Worm (Caenorhabditis elegans): ENCODE data around the gene tmc-1.

The tmc-1 gene

ce11 chrX:1120326-1120725 lies 41.7 kb upstream of the tmc-1 start (continued):
- TF ChIP-seq sdz-12 (GFP tag; optimal IDR thresholded peaks at IDR 0.05) = no peak
- no peak for TF ChIP-seq egl-43 (GFP tag; IDR thresholded peaks at IDR 0.05)
- TF ChIP-seq set-16 (GFP tag; IDR thresholded peaks at IDR 0.05) = peak; percentile 37; the same call in 1 of the 2 replicates
- no peak for TF ChIP-seq daf-12 (tag; optimal IDR thresholded peaks at IDR 0.05)
- no peak for TF ChIP-seq dve-1 (tag; optimal IDR thresholded peaks at IDR 0.05; ENCODE audit: insufficient read depth)
- TF ChIP-seq ceh-44 (GFP tag; IDR thresholded peaks at IDR 0.05) = no peak
- no peak for TF ChIP-seq lin-13 (GFP tag; optimal IDR thresholded peaks at IDR 0.05)
- no peak for TF ChIP-seq F10B5.3 (tag; optimal IDR thresholded peaks at IDR 0.05)
- TF ChIP-seq F37D6.2 (tag; optimal IDR thresholded peaks at IDR 0.05) = no peak
- TF ChIP-seq T20F7.1 (GFP tag; optimal IDR thresholded peaks at IDR 0.05) = no peak
- no peak for TF ChIP-seq D1046.2 (GFP tag; IDR thresholded peaks at IDR 0.05)
- no peak for TF ChIP-seq jun-1 (tag; optimal IDR thresholded peaks at IDR 0.05)
- peak in 1 of 2 experiments; percentile 61 for TF ChIP-seq unc-62 (GFP tag; optimal IDR thresholded peaks at IDR 0.05 in 1 of 2)
- TF ChIP-seq unc-62 (tag; optimal IDR thresholded peaks at IDR 0.05) = no peak
- TF ChIP-seq ama-1 (optimal IDR thresholded peaks at IDR 0.05) = no peak
- no peak for TF ChIP-seq mxl-3 (GFP tag; optimal IDR thresholded peaks at IDR 0.05)
- no peak for TF ChIP-seq zfp-3 (GFP tag; conservative IDR thresholded peaks at IDR 0.05)
- no peak for TF ChIP-seq fkh-10 (GFP tag; optimal IDR thresholded peaks at IDR 0.05)
- no peak for TF ChIP-seq duxl-1 (tag; optimal IDR thresholded peaks at IDR 0.05; ENCODE audit: poor library complexity)
- peak in 1 of 2 experiments; percentile 35 for TF ChIP-seq lsy-2 (tag; optimal IDR thresholded peaks at IDR 0.05)
- peak; percentile 16 for TF ChIP-seq ces-1 (GFP tag; optimal IDR thresholded peaks at IDR 0.05)
- TF ChIP-seq mes-2 (tag; optimal IDR thresholded peaks at IDR 0.05; ENCODE audit: poor library complexity, severe bottlenecking) = peak; percentile 12
- TF ChIP-seq snpc-1.2 (GFP tag; IDR thresholded peaks at IDR 0.05) = no peak
- TF ChIP-seq hlh-11 (tag; optimal IDR thresholded peaks at IDR 0.05) = no peak
- TF ChIP-seq nhr-48 (tag; optimal IDR thresholded peaks at IDR 0.05) = no peak
- no peak for TF ChIP-seq lin-1 (GFP tag; IDR thresholded peaks at IDR 0.05)

DNA sequence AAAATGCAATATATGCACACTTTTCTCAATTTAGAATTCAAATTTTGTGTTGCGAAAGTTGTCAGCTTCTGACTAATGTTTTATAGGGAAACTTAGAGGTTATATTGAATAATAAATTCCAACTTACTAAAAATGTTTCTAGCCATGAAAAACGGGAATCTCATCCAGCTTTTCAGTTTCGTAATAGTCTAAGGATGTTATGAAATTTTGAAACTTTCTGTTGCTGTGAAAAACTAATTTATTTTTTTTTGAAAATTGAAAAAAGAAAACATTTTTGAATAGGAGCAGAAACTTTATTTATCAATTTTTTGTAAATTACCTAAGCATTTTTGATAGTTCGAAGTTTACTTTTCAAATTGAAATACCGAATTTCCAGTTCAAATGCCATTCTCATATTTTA lies 40.4 kb upstream of the tmc-1 start:
- TF ChIP-seq egl-27 (tag; optimal IDR thresholded peaks at IDR 0.05) (no peak), egl-43 (GFP tag; IDR thresholded peaks at IDR 0.05) (no peak), ces-1 (GFP tag; optimal IDR thresholded peaks at IDR 0.05) (no peak), nhr-111 (GFP tag; optimal IDR thresholded peaks at IDR 0.05) (no peak), unc-39 (tag; optimal IDR thresholded peaks at IDR 0.05) (no peak), nhr-48 (tag; optimal IDR thresholded peaks at IDR 0.05) (no peak), madf-9 (GFP tag; conservative IDR thresholded peaks at IDR 0.05) (no peak)

DNA sequence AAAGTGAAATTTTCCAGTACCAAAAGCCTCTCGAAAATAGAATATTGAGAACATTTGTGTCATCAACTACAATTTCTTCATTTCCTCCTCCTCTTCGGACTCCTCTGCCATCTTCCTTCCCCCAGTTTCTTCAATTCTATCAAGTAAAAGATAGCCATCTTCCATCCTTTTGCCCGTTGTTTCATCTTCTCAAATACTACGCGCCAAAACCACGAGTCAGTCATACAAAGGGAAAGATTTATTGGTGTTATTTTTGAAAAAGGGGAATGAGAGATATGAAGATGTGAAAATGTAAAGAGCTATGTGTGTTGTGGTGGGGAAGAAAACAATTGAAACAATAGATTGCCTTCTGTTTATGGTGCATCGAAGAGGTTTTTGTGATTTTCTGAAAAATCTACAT lies 39.8 kb upstream of the tmc-1 start:
- TF ChIP-seq unc-62 (GFP tag; optimal IDR thresholded peaks at IDR 0.05 in 1 of 2) (peak in 1 of 2 experiments; percentile 100), unc-62 (tag; optimal IDR thresholded peaks at IDR 0.05) (no peak), hlh-30 (tag; optimal IDR thresholded peaks at IDR 0.05; ENCODE audit: insufficient read depth) (peak; percentile 85), mxl-3 (GFP tag; optimal IDR thresholded peaks at IDR 0.05) (peak; percentile 6), arid-1 (GFP tag; conservative IDR thresholded peaks at IDR 0.05) (no peak), spr-3 (GFP tag; optimal IDR thresholded peaks at IDR 0.05) (no peak), lsy-2 (tag; optimal IDR thresholded peaks at IDR 0.05) (peak in 1 of 2 experiments; percentile 3), nhr-28 (tag; optimal IDR thresholded peaks at IDR 0.05) (peak; percentile 31), mep-1 (tag; optimal IDR thresholded peaks at IDR 0.05) (peak; percentile 20), hlh-11 (tag; optimal IDR thresholded peaks at IDR 0.05) (peak; percentile 1), nhr-11 (tag; optimal IDR thresholded peaks at IDR 0.05) (peak; percentile 47)

ce11 chrX:1123471-1123870 lies 38.5 kb upstream of the tmc-1 start:
- no peak for TF ChIP-seq nhr-42 (GFP tag; IDR thresholded peaks at IDR 0.05)
- TF ChIP-seq nhr-11 (tag; optimal IDR thresholded peaks at IDR 0.05) = no peak
- TF ChIP-seq nhr-48 (tag; optimal IDR thresholded peaks at IDR 0.05) = no peak
- TF ChIP-seq daf-16 (GFP tag; optimal IDR thresholded peaks at IDR 0.05) = no peak
- TF ChIP-seq daf-16 (tag; optimal IDR thresholded peaks at IDR 0.05) = no peak
- no peak for TF ChIP-seq duxl-1 (tag; optimal IDR thresholded peaks at IDR 0.05; ENCODE audit: poor library complexity)
- no peak for TF ChIP-seq set-16 (GFP tag; IDR thresholded peaks at IDR 0.05)
- no peak for TF ChIP-seq nhr-6 (tag; optimal IDR thresholded peaks at IDR 0.05)
- no peak for TF ChIP-seq mep-1 (tag; optimal IDR thresholded peaks at IDR 0.05)
- TF ChIP-seq unc-39 (tag; optimal IDR thresholded peaks at IDR 0.05) = no peak
- no peak for TF ChIP-seq ctbp-1 (GFP tag; IDR thresholded peaks at IDR 0.05)
- TF ChIP-seq spr-3 (GFP tag; optimal IDR thresholded peaks at IDR 0.05) = no peak
- no peak for TF ChIP-seq D1046.2 (GFP tag; IDR thresholded peaks at IDR 0.05)
- no peak for TF ChIP-seq lin-29 (GFP tag; IDR thresholded peaks at IDR 0.05)

Data from whole organism, L4 larva.